Fruit fly (Drosophila melanogaster): ENCODE measurements around the gene CG9921.
A peak's percentile ranks its signal among the peaks of the same experiment; 100 is the strongest.

CG9921 gene

dm6 chrX:16335107-16335642 lies 1.8 kb upstream of the CG9921 start (continued):
- peak; percentile 44 for TF ChIP-seq repo (GFP tag; optimal IDR thresholded peaks at IDR 0.05)
- TF ChIP-seq CG3995 (GFP tag; optimal IDR thresholded peaks at IDR 0.05): peak; percentile 7
- TF ChIP-seq BtbVII (GFP tag; optimal IDR thresholded peaks at IDR 0.05): peak; percentile 50
- TF ChIP-seq gem (tag; optimal IDR thresholded peaks at IDR 0.05): peak; percentile 71
- TF ChIP-seq Drgx (GFP tag; IDR thresholded peaks at IDR 0.05): peak; percentile 88
- peak; percentile 86 for TF ChIP-seq pros (GFP tag; optimal IDR thresholded peaks at IDR 0.05)
- peak; percentile 85 for TF ChIP-seq Hmr (GFP tag; optimal IDR thresholded peaks at IDR 0.05)
- no peak for TF ChIP-seq CG17186 (GFP tag; optimal IDR thresholded peaks at IDR 0.05)
- peak; percentile 74 for TF ChIP-seq CG13775 (GFP tag; optimal IDR thresholded peaks at IDR 0.05)
- TF ChIP-seq wek (GFP tag; optimal IDR thresholded peaks at IDR 0.05): peak; percentile 40
- TF ChIP-seq peb (GFP tag; IDR thresholded peaks at IDR 0.05): peak; percentile 32; the same call in 1 of the 2 replicates
- peak; percentile 78 for TF ChIP-seq seq (GFP tag; IDR thresholded peaks at IDR 0.05)
- peak; percentile 17 for TF ChIP-seq MESR4 (GFP tag; optimal IDR thresholded peaks at IDR 0.05)
- peak; percentile 30 for TF ChIP-seq luna (GFP tag; optimal IDR thresholded peaks at IDR 0.05)
- TF ChIP-seq CG31388 (GFP tag; optimal IDR thresholded peaks at IDR 0.05): no peak
- TF ChIP-seq scrt (GFP tag; optimal IDR thresholded peaks at IDR 0.05): peak; percentile 49
- peak; percentile 64 for TF ChIP-seq CG4328 (GFP tag; optimal IDR thresholded peaks at IDR 0.05)
- TF ChIP-seq HLH4C (GFP tag; IDR thresholded peaks at IDR 0.05; ENCODE audit: partially characterized antibody): no peak
- peak; percentile 37 for TF ChIP-seq Nf-YC (tag; optimal IDR thresholded peaks at IDR 0.05)
- peak; percentile 56 for TF ChIP-seq CG4820 (GFP tag; optimal IDR thresholded peaks at IDR 0.05)
- TF ChIP-seq ato (GFP tag; IDR thresholded peaks at IDR 0.05; ENCODE audit: partially characterized antibody): no peak
- TF ChIP-seq az2 (GFP tag; optimal IDR thresholded peaks at IDR 0.05): peak; percentile 73
- peak; percentile 29 for TF ChIP-seq CG18619 (GFP tag; optimal IDR thresholded peaks at IDR 0.05)
- no peak for TF ChIP-seq CG2129 (GFP tag; IDR thresholded peaks at IDR 0.05; ENCODE audit: partially characterized antibody)
- TF ChIP-seq onecut (GFP tag; IDR thresholded peaks at IDR 0.05): peak; percentile 58
- no peak for TF ChIP-seq CG31365 (tag; optimal IDR thresholded peaks at IDR 0.05)
- TF ChIP-seq CG16815 (GFP tag; optimal IDR thresholded peaks at IDR 0.05): peak; percentile 36
- no peak for TF ChIP-seq CG15479 (GFP tag; optimal IDR thresholded peaks at IDR 0.05)
- TF ChIP-seq ase (GFP tag; IDR thresholded peaks at IDR 0.05): peak; percentile 75
- TF ChIP-seq CG16779 (GFP tag; IDR thresholded peaks at IDR 0.05): peak; percentile 73
- TF ChIP-seq Usf (GFP tag; optimal IDR thresholded peaks at IDR 0.05): peak; percentile 17
- TF ChIP-seq Oaz (GFP tag; IDR thresholded peaks at IDR 0.05): no peak; the same call in 1 of the 2 replicates
- TF ChIP-seq CG4360 (GFP tag; IDR thresholded peaks at IDR 0.05): 0 out of 2 replicates have a peak, but pooled peaks have one; percentile 38
- peak; percentile 0 for TF ChIP-seq CG10431 (GFP tag; optimal IDR thresholded peaks at IDR 0.05)
- TF ChIP-seq CG30020 (tag; optimal IDR thresholded peaks at IDR 0.05): peak; percentile 64
- peak; percentile 23 for TF ChIP-seq CG9876 (GFP tag; optimal IDR thresholded peaks at IDR 0.05)
- peak; percentile 31 for TF ChIP-seq CG1529 (GFP tag; optimal IDR thresholded peaks at IDR 0.05)
- peak; percentile 78 for TF ChIP-seq Meics (GFP tag; optimal IDR thresholded peaks at IDR 0.05)
- TF ChIP-seq CG9727 (GFP tag; optimal IDR thresholded peaks at IDR 0.05): peak; percentile 62
- peak; percentile 74 for TF ChIP-seq CG7839 (tag; optimal IDR thresholded peaks at IDR 0.05)
- peak; percentile 79 for TF ChIP-seq Xbp1 (GFP tag; optimal IDR thresholded peaks at IDR 0.05)
- TF ChIP-seq Ssrp (tag; optimal IDR thresholded peaks at IDR 0.05): peak; percentile 61
- no peak for TF ChIP-seq CG8478 (optimal IDR thresholded peaks at IDR 0.05)
- TF ChIP-seq Fer3 (tag; optimal IDR thresholded peaks at IDR 0.05): peak; percentile 64
- peak; percentile 56 for TF ChIP-seq CG10654 (GFP tag; optimal IDR thresholded peaks at IDR 0.05)
- no peak for TF ChIP-seq GATAe (GFP tag; conservative IDR thresholded peaks at IDR 0.05)
- TF ChIP-seq CG4404 (GFP tag; IDR thresholded peaks at IDR 0.05): peak; percentile 42; the same call in 1 of the 2 replicates
- TF ChIP-seq lbe (GFP tag; optimal IDR thresholded peaks at IDR 0.05): peak; percentile 32
- peak; percentile 31 for TF ChIP-seq trem (tag; optimal IDR thresholded peaks at IDR 0.05)
- peak; percentile 23 for TF ChIP-seq CG8281 (tag; optimal IDR thresholded peaks at IDR 0.05)
